Fruit fly (Drosophila melanogaster) whole organism: ENCODE measurements around the gene CG33688.

Source experiments
- CG8478 ChIP-seq: fragments of >200 bp; optimal IDR thresholded peaks from 2 replicates; lab custom pipeline; 2018; ENCODE audit warnings: inconsistent platforms
- Dll ChIP-seq: fragments of >200 bp; optimal IDR thresholded peaks from 2 replicates; lab custom pipeline; 2017
- EcR ChIP-seq, 2 experiments: fragments of >200 bp; optimal IDR thresholded peaks; 2 replicates each; lab custom pipeline; 2017; ENCODE audit warnings: missing biosample characterization in 2 of 2, missing genetic modification characterization in 2 of 2, missing genetic modification reagents in 2 of 2
- pan ChIP-seq: fragments of >200 bp; optimal IDR thresholded peaks from 2 replicates; lab custom pipeline; 2017
- psq ChIP-seq: fragments of >200 bp; optimal IDR thresholded peaks from 2 replicates; lab custom pipeline; 2017
- usp ChIP-seq: fragments of >200 bp; optimal IDR thresholded peaks from 2 replicates; lab custom pipeline; 2017; ENCODE audit warnings: missing biosample characterization, missing genetic modification characterization, mixed read lengths

Gene CG33688

DNA sequence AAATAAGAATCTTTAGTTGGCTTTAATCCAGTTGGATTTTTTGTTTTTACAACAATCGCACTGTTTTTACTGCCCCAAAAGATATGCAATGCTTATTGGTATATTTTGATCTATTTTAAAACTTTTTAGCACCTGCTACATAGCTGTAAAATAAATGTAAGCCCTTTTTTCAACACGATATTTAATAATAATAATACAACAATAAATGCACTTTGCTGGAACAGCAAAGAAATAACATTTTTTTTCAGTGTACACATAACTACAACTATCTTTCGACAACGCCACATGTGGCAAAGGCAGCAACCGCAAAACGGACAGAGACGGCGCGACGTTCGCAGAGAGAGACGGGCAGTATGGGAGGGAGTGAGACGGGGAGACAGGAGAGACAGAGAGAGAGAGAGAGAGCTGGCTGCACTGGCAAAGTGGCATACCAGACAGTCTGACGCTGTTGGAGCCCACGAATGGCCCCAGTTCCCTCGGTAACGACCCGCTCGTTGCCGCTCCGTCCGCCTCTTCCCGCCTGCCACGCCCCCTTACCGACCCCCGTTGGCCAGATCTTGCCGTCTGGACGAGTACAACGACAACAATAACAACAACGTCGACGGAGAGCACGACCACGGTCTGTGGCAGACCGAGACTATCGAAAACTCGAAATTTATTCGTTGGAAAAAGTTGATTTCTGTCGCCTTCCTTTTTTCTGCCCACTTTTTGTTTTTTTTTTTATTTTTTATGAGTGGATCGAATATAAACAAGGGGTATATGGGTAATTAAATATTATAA lies 12.3 kb downstream of the CG33688 start:
- TF ChIP-seq psq (lab: Kevin White, UChicago) = no peak
- no peak for TF ChIP-seq usp (GFP tag; lab: Kevin White, UChicago)
- TF ChIP-seq EcR (GFP tag; optimal IDR thresholded peaks at IDR 0.05; lab: Kevin White, UChicago) = no peak
- TF ChIP-seq CG8478 = no peak
- no peak for TF ChIP-seq Dll (lab: Kevin White, UChicago)
- TF ChIP-seq pan (lab: Kevin White, UChicago) = no peak

dm6 chr3L:16211936-16212287 lies 12.9 kb downstream of the CG33688 start:
- TF ChIP-seq psq (lab: Kevin White, UChicago) = no peak
- TF ChIP-seq pan (lab: Kevin White, UChicago) = peak; percentile 35
- TF ChIP-seq usp (GFP tag; lab: Kevin White, UChicago) = no peak
- no peak for TF ChIP-seq CG8478

DNA sequence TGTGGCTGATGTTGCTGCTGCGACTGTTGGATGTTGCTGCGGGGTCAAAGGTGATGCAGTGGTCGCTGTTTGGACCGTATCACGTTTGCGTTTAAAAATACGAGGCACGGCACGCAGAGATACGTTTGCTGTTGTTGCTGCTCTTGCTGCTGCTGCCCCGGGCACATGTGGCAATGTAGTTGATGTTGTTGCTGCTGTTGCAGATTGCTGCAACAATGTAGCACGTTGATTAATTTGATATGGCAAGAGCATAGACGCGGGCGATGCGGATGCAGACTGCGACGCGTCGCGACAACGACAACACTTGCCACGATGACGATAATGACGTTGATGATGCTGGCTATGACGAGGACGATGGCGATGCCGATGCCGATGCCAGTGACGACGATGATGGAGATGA lies 14.2 kb downstream of the CG33688 start:
- no peak for TF ChIP-seq psq (lab: Kevin White, UChicago)
- TF ChIP-seq pan (lab: Kevin White, UChicago) = no peak
- TF ChIP-seq Dll (lab: Kevin White, UChicago) = no peak
- TF ChIP-seq usp (GFP tag; lab: Kevin White, UChicago) = no peak
- no peak for TF ChIP-seq EcR (GFP tag; optimal IDR thresholded peaks at IDR 0.05; lab: Kevin White, UChicago)

DNA sequence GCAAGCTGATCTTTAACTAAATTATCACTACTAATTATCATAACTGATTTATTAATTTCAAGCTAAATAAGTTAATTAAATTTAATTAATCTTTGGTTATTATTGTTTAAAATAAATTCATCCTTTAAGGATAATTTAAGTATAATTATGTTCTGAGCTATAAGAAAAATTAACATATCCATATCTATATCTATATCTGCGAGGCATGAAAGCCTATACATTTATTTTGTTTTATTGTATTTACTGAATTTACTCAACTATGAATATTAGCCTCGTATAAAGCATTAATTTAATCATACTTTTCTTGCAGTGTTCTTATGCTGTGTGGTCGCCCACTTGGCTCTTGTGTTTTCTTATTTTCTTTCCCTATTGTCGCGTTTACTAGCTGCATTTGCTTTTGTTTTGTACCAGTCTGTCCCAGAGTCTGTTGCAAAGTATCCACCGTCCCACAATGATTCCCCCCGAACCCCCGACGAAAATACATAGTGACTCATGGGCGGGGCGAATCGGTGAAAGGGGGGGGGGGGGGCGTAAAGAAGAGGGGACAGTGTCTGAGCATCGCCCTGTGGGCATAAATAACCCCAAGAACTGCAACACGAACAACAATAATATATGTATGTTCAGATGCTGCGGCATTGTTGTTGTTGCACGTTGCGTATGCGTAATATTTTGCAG lies 15.7 kb downstream of the CG33688 start:
- TF ChIP-seq CG8478 (no peak), pan (lab: Kevin White, UChicago) (no peak), Dll (lab: Kevin White, UChicago) (no peak), EcR (GFP tag; optimal IDR thresholded peaks at IDR 0.05; lab: Kevin White, UChicago) (no peak), usp (GFP tag; lab: Kevin White, UChicago) (no peak), psq (lab: Kevin White, UChicago) (no peak)

DNA sequence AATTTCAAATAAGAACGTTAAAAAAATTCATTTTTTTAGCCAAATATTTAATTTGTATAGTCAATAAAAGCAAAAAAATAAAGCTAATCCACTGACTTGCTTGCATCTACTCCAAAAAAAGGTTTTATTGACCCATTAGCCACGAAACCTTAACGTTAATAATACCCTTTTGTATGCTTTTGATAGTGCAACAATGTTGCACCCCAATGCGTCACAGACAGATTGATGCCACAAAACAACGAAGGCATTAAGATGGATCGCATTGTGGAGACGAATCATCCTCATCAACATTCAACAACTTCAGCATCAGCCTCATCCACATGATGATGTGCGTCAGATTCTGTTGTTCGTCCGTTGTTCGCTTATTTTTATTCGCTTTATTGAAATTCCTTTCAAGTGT lies 16.4 kb downstream of the CG33688 start:
- no peak for TF ChIP-seq Dll (lab: Kevin White, UChicago)
- no peak for TF ChIP-seq EcR (GFP tag; optimal IDR thresholded peaks at IDR 0.05; lab: Kevin White, UChicago)
- TF ChIP-seq psq (lab: Kevin White, UChicago) = no peak
- TF ChIP-seq usp (GFP tag; lab: Kevin White, UChicago) = no peak
- TF ChIP-seq CG8478 = no peak
- no peak for TF ChIP-seq pan (lab: Kevin White, UChicago)

dm6 chr3L:16215816-16216215 lies 16.8 kb downstream of the CG33688 start:
- TF ChIP-seq Dll (lab: Kevin White, UChicago) = peak; percentile 52
- TF ChIP-seq EcR (GFP tag; optimal IDR thresholded peaks at IDR 0.05; lab: Kevin White, UChicago) = no peak
- no peak for TF ChIP-seq usp (GFP tag; lab: Kevin White, UChicago)
- no peak for TF ChIP-seq CG8478
- no peak for TF ChIP-seq pan (lab: Kevin White, UChicago)

dm6 chr3L:16217203-16217602 lies 18.2 kb downstream of the CG33688 start, which contains the start of gene CG13073:
Gene CG13073 (minus strand): TSS chr3L:16217303.
- TF ChIP-seq usp (GFP tag; lab: Kevin White, UChicago) (no peak), pan (lab: Kevin White, UChicago) (no peak), EcR (GFP tag; optimal IDR thresholded peaks at IDR 0.05; lab: Kevin White, UChicago) (no peak), CG8478 (no peak), psq (lab: Kevin White, UChicago) (no peak), Dll (lab: Kevin White, UChicago) (no peak)

- TF ChIP-seq psq (lab: Kevin White, UChicago) (no peak), pan (lab: Kevin White, UChicago) (no peak)
Measured at dm6 chr3L:16217935-16218334, 18.9 kb downstream of the CG33688 start.

DNA sequence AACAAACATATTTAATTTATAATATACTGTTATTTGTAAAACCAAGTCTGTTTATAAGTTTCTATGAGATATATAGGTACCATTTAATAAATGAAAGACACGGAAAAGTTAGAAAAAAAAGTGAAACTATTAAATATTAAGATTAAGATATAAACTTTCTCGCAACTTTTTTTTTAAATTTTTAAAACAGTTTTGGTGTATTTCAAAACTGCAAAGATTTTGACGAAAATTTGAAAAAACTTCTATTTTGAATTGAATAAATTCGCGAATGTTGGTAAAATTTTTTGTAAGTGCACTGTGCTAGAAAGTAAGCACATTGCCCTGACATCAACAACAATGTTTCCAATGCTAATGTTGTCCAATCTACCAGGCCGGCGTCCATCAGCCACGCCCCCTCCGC lies 22.3 kb downstream of the CG33688 start:
- TF ChIP-seq EcR (GFP tag; optimal IDR thresholded peaks at IDR 0.05; lab: Kevin White, UChicago) (no peak), usp (GFP tag; lab: Kevin White, UChicago) (no peak), psq (lab: Kevin White, UChicago) (no peak), pan (lab: Kevin White, UChicago) (no peak), Dll (lab: Kevin White, UChicago) (no peak), CG8478 (no peak)

- TF ChIP-seq EcR (GFP tag; optimal IDR thresholded peaks at IDR 0.05; lab: Kevin White, UChicago) = no peak
- TF ChIP-seq usp (GFP tag; lab: Kevin White, UChicago) = no peak
- no peak for TF ChIP-seq Dll (lab: Kevin White, UChicago)
- TF ChIP-seq CG8478 = no peak
- no peak for TF ChIP-seq psq (lab: Kevin White, UChicago)
- no peak for TF ChIP-seq pan (lab: Kevin White, UChicago)
Measured at dm6 chr3L:16221800-16222199, 22.8 kb downstream of the CG33688 start.

dm6 chr3L:16225175-16225574 lies 26.2 kb downstream of the CG33688 start:
- no peak for TF ChIP-seq psq (lab: Kevin White, UChicago)
- no peak for TF ChIP-seq usp (GFP tag; lab: Kevin White, UChicago)
- no peak for TF ChIP-seq EcR (GFP tag; optimal IDR thresholded peaks at IDR 0.05; lab: Kevin White, UChicago)
- TF ChIP-seq pan (lab: Kevin White, UChicago) = no peak

DNA sequence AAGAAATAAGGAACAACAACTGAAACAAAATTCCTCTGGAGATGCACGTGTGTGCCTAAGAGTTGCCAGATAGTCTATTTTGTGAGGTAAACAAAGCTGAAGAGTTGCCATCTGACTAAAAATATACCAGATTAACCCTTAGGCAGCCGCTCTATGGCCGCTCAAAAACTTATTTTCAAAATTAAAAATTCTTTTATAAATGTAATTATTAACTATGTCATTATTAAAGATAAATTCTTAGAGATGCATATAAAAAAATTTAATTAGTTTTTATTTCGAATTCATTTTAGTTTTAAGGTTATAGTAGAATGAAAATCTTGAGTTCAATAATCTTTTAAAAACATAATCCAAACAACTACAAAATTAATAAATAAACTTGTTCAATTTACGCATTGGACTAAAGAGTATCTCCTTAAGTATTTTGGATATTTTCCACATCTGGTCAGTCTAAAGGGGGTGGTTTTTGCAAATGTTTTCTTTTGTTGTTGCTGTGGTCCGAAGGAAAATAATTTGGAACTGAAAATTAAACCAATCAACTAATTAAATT lies 29.7 kb downstream of the CG33688 start, which contains the start of gene Tmx3:
TSS of gene Tmx3 (plus strand) at position 442 of the 547 bp plus-strand sequence.
- no peak for TF ChIP-seq usp (GFP tag; lab: Kevin White, UChicago)
- TF ChIP-seq EcR (GFP tag; optimal IDR thresholded peaks at IDR 0.05; lab: Kevin White, UChicago) = no peak
- no peak for TF ChIP-seq psq (lab: Kevin White, UChicago)
- no peak for TF ChIP-seq Dll (lab: Kevin White, UChicago)
- TF ChIP-seq CG8478 = no peak
- no peak for TF ChIP-seq pan (lab: Kevin White, UChicago)
